Fruit fly (Drosophila melanogaster) whole organism, wandering third instar larva: Measurements from ENCODE around the gene eca.

Experiments
- Abd-B ChIP-seq: fragments of >200 bp; optimal IDR thresholded peaks from 2 replicates; lab custom pipeline; 2017; ENCODE audit warnings: missing biosample characterization, missing genetic modification characterization
- CG9705 ChIP-seq: fragments of 200-800 bp; sonication (Bioruptor generic); optimal IDR thresholded peaks from 2 replicates; lab custom pipeline; 2018; ENCODE audit warnings: missing biosample characterization, mild to moderate bottlenecking, missing genetic modification characterization
- CrebA ChIP-seq: fragments of 200-800 bp; sonication (Bioruptor generic); optimal IDR thresholded peaks from 2 replicates; lab custom pipeline; 2016; ENCODE audit warnings: missing biosample characterization, mild to moderate bottlenecking, missing genetic modification characterization, borderline replicate concordance
- Dfd ChIP-seq: fragments of >200 bp; optimal IDR thresholded peaks from 2 replicates; lab custom pipeline; 2017; ENCODE audit warnings: missing biosample characterization, missing genetic modification characterization
- Hnf4 ChIP-seq: fragments of 200-800 bp; sonication (Bioruptor generic); optimal IDR thresholded peaks from 2 replicates; lab custom pipeline; 2016; ENCODE audit warnings: missing biosample characterization, mild to moderate bottlenecking, missing genetic modification characterization
- Hr78 ChIP-seq: fragments of >200 bp; optimal IDR thresholded peaks from 2 replicates; lab custom pipeline; 2017; ENCODE audit warnings: missing biosample characterization, missing genetic modification characterization
- Hr83 ChIP-seq: fragments of 200-300 bp; sonication (Bioruptor generic); optimal IDR thresholded peaks from 2 replicates; lab custom pipeline; 2016; ENCODE audit warnings: missing biosample characterization, mild to moderate bottlenecking, missing genetic modification characterization, moderate library complexity; ENCODE audit not compliant: poor library complexity, severe bottlenecking
- Mio ChIP-seq: sonication (Bioruptor generic); optimal IDR thresholded peaks from 2 replicates; lab custom pipeline; 2016; ENCODE audit warnings: missing biosample characterization, missing genetic modification characterization
- Myc ChIP-seq: fragments of >200 bp; optimal IDR thresholded peaks from 2 replicates; lab custom pipeline; 2017
- N ChIP-seq: fragments of >200 bp; optimal IDR thresholded peaks from 2 replicates; lab custom pipeline; 2018; ENCODE audit warnings: missing biosample characterization, missing external identifiers, missing genetic modification characterization
- OdsH ChIP-seq: fragments of 200-800 bp; sonication (Bioruptor generic); optimal IDR thresholded peaks from 2 replicates; lab custom pipeline; 2016; ENCODE audit warnings: missing biosample characterization, mild to moderate bottlenecking, missing genetic modification characterization
- Rel ChIP-seq, 2 experiments: fragments of 200-800 bp; sonication (Bioruptor generic) in 1 of 2; optimal IDR thresholded peaks; 2 replicates in 1 of 2; 3 replicates in 1 of 2; lab custom pipeline; 2016 to 2019; ENCODE audit warnings: mild to moderate bottlenecking in 2 of 2, missing biosample characterization in 2 of 2, missing genetic modification characterization in 2 of 2, moderate library complexity in 1 of 2
- Sp1 ChIP-seq: fragments of 200-800 bp; sonication (Bioruptor generic); optimal IDR thresholded peaks from 3 replicates; lab custom pipeline; 2019; ENCODE audit warnings: missing biosample characterization, mild to moderate bottlenecking, missing genetic modification characterization, moderate library complexity
- Vsx2 ChIP-seq: fragments of 200-300, 225-300 bp; sonication (Bioruptor generic); optimal IDR thresholded peaks from 2 replicates; lab custom pipeline; 2018; ENCODE audit warnings: missing biosample characterization, missing genetic modification characterization; ENCODE audit not compliant: partially characterized antibody
- dsf ChIP-seq: sonication (Bioruptor generic); optimal IDR thresholded peaks from 2 replicates; lab custom pipeline; 2016; ENCODE audit warnings: missing biosample characterization, missing genetic modification characterization, borderline replicate concordance
- ey ChIP-seq: fragments of 200-800 bp; sonication (Bioruptor generic); optimal IDR thresholded peaks from 2 replicates; lab custom pipeline; 2016; ENCODE audit warnings: missing biosample characterization, missing genetic modification characterization
- foxo ChIP-seq, 2 experiments: fragments of 200-800 bp; sonication (Bioruptor generic); optimal IDR thresholded peaks; 2 replicates in 1 of 2; 3 replicates in 1 of 2; lab custom pipeline; 2016 to 2017; ENCODE audit warnings: missing biosample characterization in 2 of 2, missing genetic modification characterization in 2 of 2
- fru ChIP-seq: fragments of 200-800 bp; sonication (Bioruptor generic); optimal IDR thresholded peaks from 3 replicates; lab custom pipeline; 2016; ENCODE audit warnings: missing biosample characterization, mild to moderate bottlenecking, missing genetic modification characterization
- jim ChIP-seq: fragments of 175-275, 200-325 bp; sonication (Bioruptor generic); optimal IDR thresholded peaks from 2 replicates; lab custom pipeline; 2016; ENCODE audit warnings: missing biosample characterization, mild to moderate bottlenecking, missing genetic modification characterization
- lola ChIP-seq: fragments of >200 bp; optimal IDR thresholded peaks from 2 replicates; lab custom pipeline; 2017; ENCODE audit warnings: missing biosample characterization, missing genetic modification characterization
- pan ChIP-seq: fragments of >200 bp; optimal IDR thresholded peaks from 2 replicates; lab custom pipeline; 2017
- psq ChIP-seq: fragments of 200-800 bp; sonication (Bioruptor generic); optimal IDR thresholded peaks from 3 replicates; lab custom pipeline; 2017; ENCODE audit warnings: missing biosample characterization, mild to moderate bottlenecking, missing genetic modification characterization, moderate library complexity
- rgr ChIP-seq: fragments of 200-800 bp; sonication (Bioruptor generic); optimal IDR thresholded peaks from 3 replicates; lab custom pipeline; 2016; ENCODE audit warnings: missing biosample characterization, mild to moderate bottlenecking, missing genetic modification characterization
- sage ChIP-seq: fragments of 200-800 bp; sonication (Bioruptor generic); optimal IDR thresholded peaks from 2 replicates; lab custom pipeline; 2016; ENCODE audit warnings: missing biosample characterization, mild to moderate bottlenecking, missing genetic modification characterization
- tai ChIP-seq: sonication (Bioruptor generic); optimal IDR thresholded peaks from 2 replicates; lab custom pipeline; 2016; ENCODE audit warnings: missing biosample characterization, missing genetic modification characterization
- usp ChIP-seq: fragments of >200 bp; optimal IDR thresholded peaks from 2 replicates; lab custom pipeline; 2017; ENCODE audit warnings: missing biosample characterization, missing genetic modification characterization

eca gene

dm6 chr3R:9644620-9645019, 40.7 kb downstream of the eca start:
- TF ChIP-seq fru (GFP tag; lab: Kevin White, UChicago), result no peak
- no peak for TF ChIP-seq Rel (GFP tag; optimal IDR thresholded peaks at IDR 0.05; lab: Kevin White, UChicago)
- no peak for TF ChIP-seq Rel (tag; optimal IDR thresholded peaks at IDR 0.05; lab: Kevin White, UChicago)
- TF ChIP-seq ey (GFP tag; lab: Kevin White, UChicago), result no peak
- no peak for TF ChIP-seq sage (GFP tag; lab: Kevin White, UChicago)
- no peak for TF ChIP-seq psq
- no peak for TF ChIP-seq rgr (GFP tag; lab: Kevin White, UChicago)
- TF ChIP-seq Abd-B (GFP tag; lab: Kevin White, UChicago), result no peak
- TF ChIP-seq jim (GFP tag; lab: Kevin White, UChicago), result no peak
- no peak for TF ChIP-seq tai (GFP tag; lab: Kevin White, UChicago)
- TF ChIP-seq OdsH, result no peak
- TF ChIP-seq CG9705 (GFP tag; lab: Kevin White, UChicago), result no peak
- no peak for TF ChIP-seq Hr83
- TF ChIP-seq dsf (GFP tag; lab: Kevin White, UChicago), result no peak

DNA sequence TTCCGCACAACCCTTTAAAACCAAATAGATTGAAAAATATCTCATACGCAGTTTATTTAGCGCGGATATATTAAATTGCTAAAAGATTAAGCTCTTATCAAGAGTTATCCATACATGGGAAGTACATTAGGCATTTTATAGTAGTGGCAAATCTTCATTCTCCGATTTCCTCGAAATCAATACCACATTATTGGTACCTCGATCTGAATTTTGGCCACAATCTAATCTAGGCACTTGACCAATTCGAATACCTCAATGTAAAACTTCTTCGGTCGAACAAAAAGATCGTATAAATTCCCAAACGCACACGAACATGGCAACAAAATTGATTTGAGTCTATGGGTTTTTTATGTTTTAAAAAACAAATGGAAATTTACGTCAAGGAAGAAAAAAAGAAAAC, 41.3 kb downstream of the eca start:
- no peak for TF ChIP-seq psq
- no peak for TF ChIP-seq OdsH
- no peak for TF ChIP-seq Abd-B (GFP tag; lab: Kevin White, UChicago)
- TF ChIP-seq lola (GFP tag; lab: Kevin White, UChicago), result no peak
- no peak for TF ChIP-seq Rel (GFP tag; optimal IDR thresholded peaks at IDR 0.05; lab: Kevin White, UChicago)
- TF ChIP-seq Rel (tag; optimal IDR thresholded peaks at IDR 0.05; lab: Kevin White, UChicago), result peak; percentile 67
- TF ChIP-seq Sp1, result no peak

dm6 chr3R:9640313-9640712, 45.0 kb downstream of the eca start:
- no peak for TF ChIP-seq foxo (GFP tag; optimal IDR thresholded peaks at IDR 0.05; lab: Kevin White, UChicago)
- TF ChIP-seq dsf (GFP tag; lab: Kevin White, UChicago), result no peak
- TF ChIP-seq Vsx2 (GFP tag; lab: Kevin White, UChicago), result no peak
- TF ChIP-seq Mio, result no peak
- TF ChIP-seq Hnf4 (GFP tag; lab: Kevin White, UChicago), result no peak
- no peak for TF ChIP-seq Abd-B (GFP tag; lab: Kevin White, UChicago)
- no peak for TF ChIP-seq usp (GFP tag; lab: Kevin White, UChicago)
- no peak for TF ChIP-seq pan (lab: Kevin White, UChicago)

DNA sequence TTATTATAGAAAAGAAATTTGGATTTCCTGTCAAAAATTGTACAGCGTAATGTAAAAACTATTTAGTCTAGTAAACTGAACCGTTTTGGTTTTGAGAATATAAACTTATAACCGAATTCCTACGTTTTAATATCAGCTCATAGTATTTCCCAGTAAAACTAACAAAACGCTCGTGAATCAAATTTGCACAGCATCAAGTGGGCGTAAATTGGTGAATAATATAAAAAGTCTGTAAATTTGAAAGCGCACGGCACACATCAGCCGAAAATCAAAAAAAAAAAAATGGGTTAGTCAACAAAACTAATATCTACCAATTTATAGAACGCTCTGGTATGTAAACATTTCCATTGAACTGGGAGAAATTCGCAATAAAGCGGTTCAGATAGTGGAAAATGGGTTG, 47.4 kb downstream of the eca start, which contains the start of gene Dh44:
Dh44 (plus strand) TSS at position 301 of the 400 bp plus-strand sequence.
- TF ChIP-seq CrebA (GFP tag; lab: Kevin White, UChicago) (no peak), Abd-B (GFP tag; lab: Kevin White, UChicago) (no peak), usp (GFP tag; lab: Kevin White, UChicago) (no peak), lola (GFP tag; lab: Kevin White, UChicago) (no peak), Myc (lab: Kevin White, UChicago) (no peak), N (GFP tag; lab: Kevin White, UChicago) (no peak), Hr78 (GFP tag; lab: Kevin White, UChicago) (no peak), Rel (GFP tag; optimal IDR thresholded peaks at IDR 0.05; lab: Kevin White, UChicago) (no peak), Rel (tag; optimal IDR thresholded peaks at IDR 0.05; lab: Kevin White, UChicago) (no peak), rgr (GFP tag; lab: Kevin White, UChicago) (no peak)

DNA sequence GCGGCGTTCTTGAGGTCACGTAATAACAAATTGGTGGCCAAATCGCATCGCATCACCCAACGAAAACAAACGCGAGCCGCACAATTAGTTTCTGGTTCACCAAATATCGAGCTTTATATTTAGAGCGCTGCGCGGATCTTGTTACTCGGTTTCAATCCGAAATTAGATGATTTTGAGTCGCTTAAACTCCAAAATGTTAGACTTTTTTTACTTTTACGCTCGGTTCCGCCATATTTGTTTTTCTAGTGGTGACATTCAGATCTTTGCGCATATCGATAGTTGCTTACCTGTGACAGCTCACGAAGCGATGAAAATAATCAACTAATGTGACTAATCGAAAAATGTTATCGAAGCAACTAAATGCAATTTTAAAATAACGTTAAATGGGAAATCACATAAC, 47.9 kb downstream of the eca start, which contains the start of gene Scm:
Scm (minus strand) TSS at position 251 of the 400 bp plus-strand sequence.
- no peak for TF ChIP-seq Rel (GFP tag; optimal IDR thresholded peaks at IDR 0.05; lab: Kevin White, UChicago)
- peak; percentile 94 for TF ChIP-seq Rel (tag; optimal IDR thresholded peaks at IDR 0.05; lab: Kevin White, UChicago)
- peak; percentile 48 for TF ChIP-seq rgr (GFP tag; lab: Kevin White, UChicago)
- TF ChIP-seq Dfd, result no peak
